Worm (Caenorhabditis elegans) whole organism, L4 larva: ENCODE measurements around the gene T28C12.15.

Source experiments
- D1046.2 ChIP-seq: fragments of 200-800 bp; sonication (Bioruptor generic); IDR thresholded peaks from 2 replicates; pipeline ENCODE4 v1.3.6; 2022; ENCODE audit warnings: missing genetic modification characterization, missing compliant biosample characterization
- F10B5.3 ChIP-seq: sonication (generic microtip); optimal IDR thresholded peaks from 2 replicates; lab custom pipeline; 2016; ENCODE audit warnings: mild to moderate bottlenecking, missing genetic modification characterization, missing compliant biosample characterization
- F37D6.2 ChIP-seq: sonication (generic microtip); optimal IDR thresholded peaks from 2 replicates; lab custom pipeline; 2016; ENCODE audit warnings: mild to moderate bottlenecking, missing genetic modification characterization, missing compliant biosample characterization
- T20F7.1 ChIP-seq: fragments of 200-800 bp; sonication (Bioruptor generic); optimal IDR thresholded peaks from 2 replicates; lab custom pipeline; 2018; ENCODE audit warnings: mild to moderate bottlenecking, missing genetic modification characterization, missing compliant biosample characterization
- T26A8.4 ChIP-seq: fragments of 200-800 bp; sonication (Bioruptor generic); IDR thresholded peaks from 2 replicates; pipeline ENCODE4 v1.3.6; 2022; ENCODE audit warnings: missing genetic modification characterization, missing compliant biosample characterization
- Y75B8A.6 ChIP-seq: fragments of 200-800 bp; sonication (Bioruptor generic); IDR thresholded peaks from 2 replicates; pipeline ENCODE4 v1.3.6; 2022; ENCODE audit warnings: missing genetic modification reagents, missing genetic modification characterization, missing compliant biosample characterization
- ZK337.2 ChIP-seq: fragments of 200-800 bp; sonication (Bioruptor generic); IDR thresholded peaks from 2 replicates; pipeline ENCODE4 v1.3.6; 2022; ENCODE audit warnings: missing genetic modification reagents, missing genetic modification characterization, missing compliant biosample characterization
- aha-1 ChIP-seq: fragments of 150-350 bp; peaks from one replicate; lab custom pipeline; 2014; ENCODE audit warnings: missing biosample characterization, missing genetic modification characterization
- attf-4 ChIP-seq: sonication (generic microtip); optimal IDR thresholded peaks from 3 replicates; lab custom pipeline; 2017; ENCODE audit warnings: missing biosample characterization, missing genetic modification characterization
- ceh-20 ChIP-seq: fragments of 200-800 bp; sonication (Bioruptor generic); IDR thresholded peaks from 2 replicates; pipeline ENCODE4 v1.3.6; 2022; ENCODE audit warnings: missing genetic modification reagents, missing genetic modification characterization, missing compliant biosample characterization
- ceh-28 ChIP-seq: fragments of 150-350 bp; optimal IDR thresholded peaks from 2 replicates; lab custom pipeline; 2014; ENCODE audit warnings: missing biosample characterization, missing genetic modification reagents, missing genetic modification characterization
- ceh-82 ChIP-seq: sonication (generic microtip); optimal IDR thresholded peaks from 2 replicates; lab custom pipeline; 2017; ENCODE audit warnings: missing biosample characterization, missing genetic modification characterization
- ces-1 ChIP-seq: fragments of 150-350 bp; sonication (generic microtip); optimal IDR thresholded peaks from 4 replicates; lab custom pipeline; 2014; ENCODE audit warnings: missing biosample characterization, missing genetic modification reagents, missing genetic modification characterization
- daf-12 ChIP-seq: fragments of 150-350 bp; optimal IDR thresholded peaks from 2 replicates; lab custom pipeline; 2014; ENCODE audit warnings: missing biosample characterization, missing genetic modification reagents, missing genetic modification characterization
- dmd-6 ChIP-seq: fragments of 200-800 bp; sonication (Bioruptor generic); IDR thresholded peaks from 2 replicates; pipeline ENCODE4 v1.3.6; 2022; ENCODE audit warnings: missing genetic modification reagents, missing genetic modification characterization, missing compliant biosample characterization
- dpl-1 ChIP-seq: fragments of 150-350 bp; optimal IDR thresholded peaks from 2 replicates; lab custom pipeline; 2014; ENCODE audit warnings: missing biosample characterization, missing genetic modification reagents, missing genetic modification characterization
- dve-1 ChIP-seq: sonication (generic microtip); optimal IDR thresholded peaks from 2 replicates; lab custom pipeline; 2017; ENCODE audit warnings: antibody characterized with exemption, mild to moderate bottlenecking, missing genetic modification characterization, missing compliant biosample characterization; ENCODE audit not compliant: insufficient read depth
- fkh-10 ChIP-seq: fragments of 150-350 bp; optimal IDR thresholded peaks from 2 replicates; lab custom pipeline; 2014; ENCODE audit warnings: missing biosample characterization, missing genetic modification reagents, missing genetic modification characterization
- gei-8 ChIP-seq: fragments of 200-800 bp; sonication (Bioruptor generic); optimal IDR thresholded peaks from 2 replicates; lab custom pipeline; 2018; ENCODE audit warnings: mild to moderate bottlenecking, missing genetic modification characterization, missing compliant biosample characterization
- hif-1 ChIP-seq, 2 experiments: sonication (generic microtip); optimal IDR thresholded peaks; 2 replicates each; lab custom pipeline; 2016 to 2017; ENCODE audit warnings: missing compliant biosample characterization in 2 of 2, missing genetic modification characterization in 2 of 2, missing genetic modification reagents in 2 of 2, missing genotype in 2 of 2, mild to moderate bottlenecking in 1 of 2
- hlh-11 ChIP-seq: fragments of 200-800 bp; sonication (Bioruptor generic); optimal IDR thresholded peaks from 2 replicates; lab custom pipeline; 2018; ENCODE audit warnings: mild to moderate bottlenecking, missing genetic modification characterization, missing compliant biosample characterization
- lin-15B ChIP-seq: fragments of 150-350 bp; sonication (generic microtip); optimal IDR thresholded peaks from 3 replicates; lab custom pipeline; 2014; ENCODE audit warnings: missing biosample characterization, missing genetic modification characterization
- lin-29 ChIP-seq: fragments of 200-800 bp; sonication (Bioruptor generic); IDR thresholded peaks from 2 replicates; pipeline ENCODE4 v1.3.6; 2022; ENCODE audit warnings: missing genetic modification reagents, missing genetic modification characterization, missing compliant biosample characterization
- lin-38 ChIP-seq: fragments of 200-800 bp; sonication (Bioruptor generic); IDR thresholded peaks from 2 replicates; pipeline ENCODE4 v1.3.6; 2022; ENCODE audit warnings: missing genetic modification reagents, missing genetic modification characterization, missing compliant biosample characterization
- lin-39 ChIP-seq: fragments of 150-350 bp; optimal IDR thresholded peaks from 2 replicates; lab custom pipeline; 2014; ENCODE audit warnings: missing biosample characterization, missing genetic modification reagents, missing genetic modification characterization
- lir-3 ChIP-seq: sonication (generic microtip); optimal IDR thresholded peaks from 2 replicates; lab custom pipeline; 2016; ENCODE audit warnings: mild to moderate bottlenecking, missing genetic modification characterization, missing compliant biosample characterization
- lsy-2 ChIP-seq, 2 experiments: fragments of 150-350 bp in 1 of 2; sonication (generic microtip) in 1 of 2; optimal IDR thresholded peaks; 2 replicates each; lab custom pipeline; 2014 to 2017; ENCODE audit warnings: missing biosample characterization in 2 of 2, missing genetic modification characterization in 2 of 2
- madf-5 ChIP-seq, 2 experiments: fragments of 200-800 bp; sonication (Bioruptor generic); IDR thresholded peaks; 2 replicates each; pipeline ENCODE4 v1.3.6; 2022; ENCODE audit warnings: missing compliant biosample characterization in 2 of 2, missing genetic modification characterization in 2 of 2
- madf-9 ChIP-seq: fragments of 200-800 bp; sonication (Bioruptor generic); conservative IDR thresholded peaks from 2 replicates; pipeline ENCODE4 v1.3.6; 2022; ENCODE audit warnings: missing genetic modification reagents, missing genetic modification characterization, missing compliant biosample characterization
- mdt-29 ChIP-seq: fragments of 200-800 bp; sonication (Bioruptor generic); IDR thresholded peaks from 2 replicates; pipeline ENCODE4 v1.3.6; 2022; ENCODE audit warnings: missing genetic modification reagents, missing genetic modification characterization, missing compliant biosample characterization
- mep-1 ChIP-seq: fragments of 150-350 bp; sonication (generic microtip); optimal IDR thresholded peaks from 3 replicates; lab custom pipeline; 2014; ENCODE audit warnings: missing biosample characterization, missing genetic modification characterization
- nhr-10 ChIP-seq: fragments of 150-350 bp; optimal IDR thresholded peaks from 2 replicates; lab custom pipeline; 2014; ENCODE audit warnings: missing biosample characterization, missing genetic modification characterization
- nhr-111 ChIP-seq: fragments of 200-800 bp; sonication (Bioruptor generic); optimal IDR thresholded peaks from 2 replicates; lab custom pipeline; 2018; ENCODE audit warnings: mild to moderate bottlenecking, missing genetic modification characterization, missing compliant biosample characterization
- nhr-25 ChIP-seq: sonication (generic microtip); optimal IDR thresholded peaks from 2 replicates; lab custom pipeline; 2017; ENCODE audit warnings: missing genetic modification characterization, mild to moderate bottlenecking, missing compliant biosample characterization, antibody characterized with exemption, moderate library complexity, borderline replicate concordance; ENCODE audit not compliant: insufficient read depth
- nhr-41 ChIP-seq: fragments of 200-800 bp; sonication (Bioruptor generic); IDR thresholded peaks from 2 replicates; pipeline ENCODE4 v1.3.6; 2022; ENCODE audit warnings: missing genetic modification reagents, missing genetic modification characterization, missing compliant biosample characterization
- nhr-42 ChIP-seq: fragments of 200-800 bp; sonication (Bioruptor generic); IDR thresholded peaks from 2 replicates; pipeline ENCODE4 v1.3.6; 2022; ENCODE audit warnings: missing genetic modification characterization, missing compliant biosample characterization
- pha-4 ChIP-seq, 2 experiments: fragments of 150-350 bp in 1 of 2; fragments of 200-800 bp in 1 of 2; sonication (Bioruptor generic) in 1 of 2; IDR thresholded peaks in 1 of 2; optimal IDR thresholded peaks in 1 of 2; 2 replicates each; pipeline versions ENCODE4 v1.3.6 to Lab custom; 2014 to 2022; ENCODE audit warnings: missing genetic modification characterization in 2 of 2, missing genetic modification reagents in 2 of 2, missing biosample characterization in 1 of 2, missing compliant biosample characterization in 1 of 2
- pqm-1 ChIP-seq: sonication (generic microtip); optimal IDR thresholded peaks from 2 replicates; lab custom pipeline; 2017; ENCODE audit warnings: missing biosample characterization, missing genetic modification characterization
- rbr-2 ChIP-seq: sonication (generic microtip); optimal IDR thresholded peaks from 2 replicates; lab custom pipeline; 2016; ENCODE audit warnings: missing genotype, missing genetic modification characterization, missing compliant biosample characterization
- saeg-2 ChIP-seq: fragments of 200-800 bp; sonication (Bioruptor generic); IDR thresholded peaks from 2 replicates; pipeline ENCODE4 v1.3.6; 2022; ENCODE audit warnings: missing genetic modification reagents, missing genetic modification characterization, missing compliant biosample characterization
- sdz-12 ChIP-seq: fragments of 200-800 bp; sonication (Bioruptor generic); optimal IDR thresholded peaks from 2 replicates; lab custom pipeline; 2018; ENCODE audit warnings: mild to moderate bottlenecking, missing genetic modification characterization, missing compliant biosample characterization
- set-16 ChIP-seq: fragments of 200-800 bp; sonication (Bioruptor generic); IDR thresholded peaks from 2 replicates; pipeline ENCODE4 v1.3.6; 2022; ENCODE audit warnings: missing genetic modification reagents, missing genetic modification characterization, missing compliant biosample characterization
- snpc-1.2 ChIP-seq: fragments of 200-800 bp; sonication (Bioruptor generic); IDR thresholded peaks from 2 replicates; pipeline ENCODE4 v1.3.6; 2022; ENCODE audit warnings: missing genetic modification reagents, missing genetic modification characterization, missing compliant biosample characterization
- tag-97 ChIP-seq: fragments of 200-800 bp; sonication (Bioruptor generic); IDR thresholded peaks from 2 replicates; pipeline ENCODE4 v1.3.6; 2022; ENCODE audit warnings: missing genetic modification characterization, missing compliant biosample characterization
- tra-1 ChIP-seq: fragments of 200-800 bp; sonication (Bioruptor generic); IDR thresholded peaks from 2 replicates; pipeline ENCODE4 v1.3.6; 2022; ENCODE audit warnings: missing genetic modification reagents, missing genetic modification characterization, missing compliant biosample characterization
- unc-62 ChIP-seq, 3 experiments: fragments of 150-350 bp in 1 of 3; sonication (generic microtip); optimal IDR thresholded peaks in 2 of 3; peaks in 1 of 3; 1 replicate in 1 of 3; 2 replicates in 2 of 3; lab custom pipeline; 2014 to 2017; ENCODE audit warnings: missing biosample characterization in 3 of 3, missing genetic modification characterization in 3 of 3, missing genetic modification reagents in 3 of 3, missing genotype in 1 of 3
- zip-2 ChIP-seq: fragments of 150-350 bp; optimal IDR thresholded peaks from 2 replicates; lab custom pipeline; 2014; ENCODE audit warnings: missing biosample characterization, missing genetic modification characterization
- ztf-11 ChIP-seq: fragments of 150-350 bp; optimal IDR thresholded peaks from 2 replicates; lab custom pipeline; 2014; ENCODE audit warnings: missing biosample characterization, missing genetic modification characterization
- ztf-7 ChIP-seq: fragments of 150-350 bp; optimal IDR thresholded peaks from 2 replicates; lab custom pipeline; 2014; ENCODE audit warnings: missing biosample characterization, missing genetic modification characterization

Gene T28C12.15

ce11 chrV:6365597-6365996, 44.0 kb upstream of the T28C12.15 start, which contains the start of gene cest-33 (continued):
- TF ChIP-seq sdz-12 (GFP tag; lab: Kevin White, UChicago) (no peak), Y75B8A.6 (no peak), saeg-2 (GFP tag; lab: Robert Waterston, UW) (no peak), lin-29 (GFP tag; lab: Robert Waterston, UW) (no peak), dpl-1 (no peak), ztf-11 (tag; lab: Kevin White, UChicago) (no peak), T26A8.4 (GFP tag; lab: Robert Waterston, UW) (no peak), daf-12 (tag; lab: Kevin White, UChicago) (no peak), tag-97 (GFP tag; lab: Robert Waterston, UW) (no peak), zip-2 (tag; lab: Kevin White, UChicago) (no peak), dve-1 (tag; lab: Kevin White, UChicago) (peak; percentile 36), madf-5 (GFP tag; IDR thresholded peaks at IDR 0.05; lab: Robert Waterston, UW) (no peak), madf-9 (GFP tag; lab: Robert Waterston, UW) (no peak), hif-1 (tag; optimal IDR thresholded peaks at IDR 0.05; lab: Kevin White, UChicago) (no peak), fkh-10 (no peak), ces-1 (GFP tag; lab: Kevin White, UChicago) (no peak), snpc-1.2 (GFP tag; lab: Robert Waterston, UW) (no peak), dmd-6 (GFP tag; lab: Robert Waterston, UW) (peak; percentile 35), set-16 (GFP tag; lab: Robert Waterston, UW) (no peak), mep-1 (tag; lab: Kevin White, UChicago) (peak; percentile 4), hlh-11 (tag; lab: Kevin White, UChicago) (peak; percentile 17), D1046.2 (GFP tag; lab: Robert Waterston, UW) (no peak), unc-62 (GFP tag; optimal IDR thresholded peaks at IDR 0.05 in 1 of 2; lab: Kevin White, UChicago) (no peak), unc-62 (tag; optimal IDR thresholded peaks at IDR 0.05; lab: Kevin White, UChicago) (no peak), nhr-10 (tag; lab: Kevin White, UChicago) (no peak), F10B5.3 (no peak), nhr-111 (GFP tag; lab: Kevin White, UChicago) (no peak), ztf-7 (tag; lab: Kevin White, UChicago) (no peak), lir-3 (tag; lab: Kevin White, UChicago) (no peak), attf-4 (tag; lab: Kevin White, UChicago) (no peak), rbr-2 (tag; lab: Kevin White, UChicago) (no peak), ceh-28 (tag; lab: Kevin White, UChicago) (no peak), ceh-20 (GFP tag; lab: Robert Waterston, UW) (no peak), mdt-29 (GFP tag; lab: Robert Waterston, UW) (no peak), tra-1 (GFP tag; lab: Robert Waterston, UW) (no peak)

- TF ChIP-seq aha-1 (tag; lab: Kevin White, UChicago) (no peak), lin-38 (GFP tag; lab: Robert Waterston, UW) (no peak), nhr-42 (no peak), ceh-28 (tag; lab: Kevin White, UChicago) (no peak), lin-15B (tag; lab: Kevin White, UChicago) (no peak), T20F7.1 (GFP tag; lab: Kevin White, UChicago) (no peak), F37D6.2 (tag; lab: Kevin White, UChicago) (no peak), ZK337.2 (no peak), nhr-111 (GFP tag; lab: Kevin White, UChicago) (no peak), lir-3 (tag; lab: Kevin White, UChicago) (no peak), attf-4 (tag; lab: Kevin White, UChicago) (no peak), F10B5.3 (no peak), nhr-41 (GFP tag; lab: Robert Waterston, UW) (no peak), nhr-25 (tag; lab: Kevin White, UChicago) (no peak), fkh-10 (no peak), dmd-6 (GFP tag; lab: Robert Waterston, UW) (peak; percentile 20; the same call in 1 of the 2 replicates), gei-8 (no peak), lin-39 (tag; lab: Kevin White, UChicago) (no peak), ceh-20 (GFP tag; lab: Robert Waterston, UW) (no peak), pha-4 (GFP tag; IDR thresholded peaks at IDR 0.05; lab: Robert Waterston, UW) (no peak), pha-4 (tag; optimal IDR thresholded peaks at IDR 0.05; lab: Kevin White, UChicago) (no peak), Y75B8A.6 (no peak), pqm-1 (peak; percentile 53), lsy-2 (tag; optimal IDR thresholded peaks at IDR 0.05; lab: Kevin White, UChicago) (no peak), tra-1 (GFP tag; lab: Robert Waterston, UW) (no peak), ceh-82 (tag; lab: Kevin White, UChicago) (no peak)
Observed at ce11 chrV:6364806-6365205, 43.2 kb upstream of the T28C12.15 start.
